Worm (Caenorhabditis elegans) whole organism, late embryonic: ENCODE data around the gene F40A3.6.
A peak's percentile ranks its signal among the peaks of the same experiment; 100 is the strongest.

ENCODE experiments used
- C08G9.2 ChIP-seq: sonication (generic microtip); optimal IDR thresholded peaks from 2 replicates; lab custom pipeline; 2016; ENCODE audit warnings: mild to moderate bottlenecking, missing genetic modification characterization, moderate library complexity, missing compliant biosample characterization
- T23F11.4 ChIP-seq: fragments of 200-800 bp; sonication (Bioruptor generic); optimal IDR thresholded peaks from 2 replicates; lab custom pipeline; 2018; ENCODE audit warnings: mild to moderate bottlenecking, missing genetic modification characterization, missing compliant biosample characterization
- Y22D7AL.16 ChIP-seq: sonication (generic microtip); optimal IDR thresholded peaks from 2 replicates; lab custom pipeline; 2016; ENCODE audit warnings: missing genetic modification characterization, missing compliant biosample characterization
- ahr-1 ChIP-seq: sonication (generic microtip); optimal IDR thresholded peaks from 2 replicates; lab custom pipeline; 2016; ENCODE audit warnings: missing genetic modification characterization, missing compliant biosample characterization
- ceh-14 ChIP-seq: sonication (generic microtip); optimal IDR thresholded peaks from 2 replicates; lab custom pipeline; 2016; ENCODE audit warnings: missing genotype, missing genetic modification characterization, missing compliant biosample characterization
- ceh-22 ChIP-seq: sonication (generic microtip); optimal IDR thresholded peaks from 2 replicates; lab custom pipeline; 2017; ENCODE audit warnings: missing biosample characterization, missing genetic modification characterization
- ceh-24 ChIP-seq: sonication (generic microtip); optimal IDR thresholded peaks from 2 replicates; lab custom pipeline; 2016; ENCODE audit warnings: mild to moderate bottlenecking, missing genetic modification characterization, missing compliant biosample characterization
- ceh-31 ChIP-seq: sonication (generic microtip); optimal IDR thresholded peaks from 2 replicates; lab custom pipeline; 2016; ENCODE audit warnings: missing genetic modification characterization, missing compliant biosample characterization
- ceh-45 ChIP-seq: fragments of 200-800 bp; sonication (Bioruptor generic); IDR thresholded peaks from 2 replicates; pipeline ENCODE4 v1.3.6; 2022; ENCODE audit warnings: missing genetic modification reagents, missing genetic modification characterization, missing compliant biosample characterization
- ceh-48 ChIP-seq: sonication (generic microtip); optimal IDR thresholded peaks from 2 replicates; lab custom pipeline; 2016; ENCODE audit warnings: missing genetic modification characterization, inconsistent platforms, missing compliant biosample characterization
- ceh-6 ChIP-seq: fragments of 200-800 bp; sonication (Bioruptor generic); optimal IDR thresholded peaks from 2 replicates; lab custom pipeline; 2018; ENCODE audit warnings: mild to moderate bottlenecking, missing genetic modification characterization, missing compliant biosample characterization
- ceh-9 ChIP-seq: sonication (generic microtip); optimal IDR thresholded peaks from 2 replicates; lab custom pipeline; 2016; ENCODE audit warnings: mild to moderate bottlenecking, missing genetic modification characterization, inconsistent platforms, missing compliant biosample characterization
- che-1 ChIP-seq: sonication (generic microtip); optimal IDR thresholded peaks from 2 replicates; lab custom pipeline; 2016; ENCODE audit warnings: mild to moderate bottlenecking, missing genetic modification characterization, missing compliant biosample characterization
- dmd-4 ChIP-seq: sonication (generic microtip); optimal IDR thresholded peaks from 2 replicates; lab custom pipeline; 2016; ENCODE audit warnings: borderline replicate concordance, missing genetic modification characterization, missing compliant biosample characterization
- dve-1 ChIP-seq: sonication (generic microtip); optimal IDR thresholded peaks from 2 replicates; lab custom pipeline; 2017; ENCODE audit warnings: antibody characterized with exemption, mild to moderate bottlenecking, missing genetic modification characterization, missing compliant biosample characterization
- elt-2 ChIP-seq: sonication (generic microtip); optimal IDR thresholded peaks from 2 replicates; lab custom pipeline; 2016; ENCODE audit warnings: missing genetic modification reagents, missing genetic modification characterization, missing compliant biosample characterization
- elt-4 ChIP-seq: sonication (generic microtip); optimal IDR thresholded peaks from 2 replicates; lab custom pipeline; 2016; ENCODE audit warnings: missing genetic modification characterization, missing compliant biosample characterization
- eyg-1 ChIP-seq: sonication (generic microtip); optimal IDR thresholded peaks from 2 replicates; lab custom pipeline; 2016; ENCODE audit warnings: missing genotype, missing genetic modification characterization, missing compliant biosample characterization
- fax-1 ChIP-seq: sonication (generic microtip); optimal IDR thresholded peaks from 2 replicates; lab custom pipeline; 2016; ENCODE audit warnings: missing genotype, missing genetic modification characterization, missing compliant biosample characterization
- fkh-10 ChIP-seq: fragments of 150-350 bp; optimal IDR thresholded peaks from 2 replicates; lab custom pipeline; 2014; ENCODE audit warnings: missing biosample characterization, missing genetic modification reagents, missing genetic modification characterization
- hlh-13 ChIP-seq: fragments of 200-800 bp; sonication (Bioruptor generic); optimal IDR thresholded peaks from 2 replicates; lab custom pipeline; 2018; ENCODE audit warnings: mild to moderate bottlenecking, missing genetic modification characterization, missing compliant biosample characterization
- hlh-30 ChIP-seq: sonication (generic microtip); optimal IDR thresholded peaks from 2 replicates; lab custom pipeline; 2017; ENCODE audit warnings: antibody characterized with exemption, missing genetic modification characterization, missing compliant biosample characterization; ENCODE audit not compliant: insufficient read depth
- hlh-8 ChIP-seq: sonication (generic microtip); optimal IDR thresholded peaks from 2 replicates; lab custom pipeline; 2016; ENCODE audit warnings: missing genotype, missing genetic modification characterization, missing compliant biosample characterization
- lin-11 ChIP-seq: fragments of 200-800 bp; sonication (Bioruptor generic); optimal IDR thresholded peaks from 2 replicates; lab custom pipeline; 2018; ENCODE audit warnings: mild to moderate bottlenecking, missing genetic modification characterization, missing compliant biosample characterization
- nhr-11 ChIP-seq: fragments of 150-350 bp; optimal IDR thresholded peaks from 2 replicates; lab custom pipeline; 2014; ENCODE audit warnings: missing biosample characterization, missing genetic modification characterization
- pag-3 ChIP-seq: sonication (generic microtip); optimal IDR thresholded peaks from 2 replicates; lab custom pipeline; 2016; ENCODE audit warnings: missing compliant biosample characterization, missing genetic modification characterization, borderline replicate concordance
- pat-9 ChIP-seq: fragments of 200-800 bp; sonication (Bioruptor generic); optimal IDR thresholded peaks from 2 replicates; lab custom pipeline; 2018; ENCODE audit warnings: mild to moderate bottlenecking, missing genetic modification characterization, moderate library complexity, missing compliant biosample characterization
- pax-1 ChIP-seq: fragments of 150-350 bp; optimal IDR thresholded peaks from 2 replicates; lab custom pipeline; 2014; ENCODE audit warnings: missing biosample characterization, missing genetic modification characterization
- pha-4 ChIP-seq: fragments of 150-350 bp; optimal IDR thresholded peaks from 2 replicates; lab custom pipeline; 2018; ENCODE audit warnings: missing biosample characterization, missing genetic modification reagents, missing genetic modification characterization
- rnt-1 ChIP-seq: sonication (generic microtip); optimal IDR thresholded peaks from 2 replicates; lab custom pipeline; 2016; ENCODE audit warnings: missing genetic modification characterization, missing compliant biosample characterization
- sox-4 ChIP-seq: sonication (generic microtip); optimal IDR thresholded peaks from 2 replicates; lab custom pipeline; 2017; ENCODE audit warnings: mild to moderate bottlenecking, missing genetic modification characterization, inconsistent platforms, missing compliant biosample characterization
- tbx-2 ChIP-seq: sonication (generic microtip); optimal IDR thresholded peaks from 2 replicates; lab custom pipeline; 2016; ENCODE audit warnings: missing genetic modification characterization, missing compliant biosample characterization
- unc-42 ChIP-seq: sonication (generic microtip); optimal IDR thresholded peaks from 2 replicates; lab custom pipeline; 2016; ENCODE audit warnings: missing genotype, missing genetic modification characterization, missing compliant biosample characterization
- unc-55 ChIP-seq: sonication (generic microtip); optimal IDR thresholded peaks from 2 replicates; lab custom pipeline; 2017; ENCODE audit warnings: missing biosample characterization, missing genetic modification reagents, missing genetic modification characterization
- zip-5 ChIP-seq: sonication (generic microtip); optimal IDR thresholded peaks from 2 replicates; lab custom pipeline; 2016; ENCODE audit warnings: missing genetic modification characterization, missing compliant biosample characterization
- ztf-16 ChIP-seq: sonication (generic microtip); optimal IDR thresholded peaks from 2 replicates; lab custom pipeline; 2017; ENCODE audit warnings: missing genetic modification characterization, missing compliant biosample characterization

The F40A3.6 gene

DNA sequence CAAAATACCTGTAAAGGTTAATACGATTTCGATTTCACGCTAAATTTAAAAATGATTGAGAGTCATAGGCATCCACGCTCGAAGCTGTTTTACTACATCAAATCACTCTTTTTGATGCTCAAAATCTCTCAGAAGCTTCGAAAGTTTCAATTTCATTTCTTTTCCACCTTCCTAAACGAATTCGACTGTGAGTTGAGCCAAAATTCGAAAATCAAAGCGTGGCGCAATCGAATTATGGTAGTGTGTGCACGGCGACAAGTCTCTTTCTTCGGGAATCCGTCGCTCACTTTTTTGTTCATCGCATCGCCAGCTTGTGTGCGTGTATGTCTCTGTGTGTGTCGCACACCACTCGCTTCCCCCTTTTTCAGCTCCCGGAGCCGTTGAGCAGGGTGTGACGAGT lies 20.7 kb downstream of the F40A3.6 start:
- TF ChIP-seq nhr-11 (no peak), unc-55 (GFP tag; lab: Kevin White, UChicago) (no peak), unc-42 (tag; lab: Kevin White, UChicago) (peak; percentile 96), fkh-10 (GFP tag; lab: Kevin White, UChicago) (peak; percentile 16)

- TF ChIP-seq elt-2 (tag; lab: Kevin White, UChicago) (no peak), dve-1 (tag; lab: Kevin White, UChicago) (no peak), dmd-4 (no peak), elt-4 (no peak), pha-4 (tag; lab: Kevin White, UChicago) (no peak), ztf-16 (tag; lab: Kevin White, UChicago) (no peak), ceh-6 (GFP tag; lab: Kevin White, UChicago) (no peak), ahr-1 (no peak), unc-55 (GFP tag; lab: Kevin White, UChicago) (no peak), ceh-31 (tag; lab: Kevin White, UChicago) (no peak), hlh-30 (tag; lab: Kevin White, UChicago) (no peak), lin-11 (tag; lab: Kevin White, UChicago) (no peak), ceh-48 (tag; lab: Kevin White, UChicago) (no peak), C08G9.2 (no peak)
Measured at ce11 chrV:7870707-7871106, 23.0 kb downstream of the F40A3.6 start, which contains the start of gene nipi-4. Gene nipi-4, minus strand, starts transcription at chrV:7870807.

DNA sequence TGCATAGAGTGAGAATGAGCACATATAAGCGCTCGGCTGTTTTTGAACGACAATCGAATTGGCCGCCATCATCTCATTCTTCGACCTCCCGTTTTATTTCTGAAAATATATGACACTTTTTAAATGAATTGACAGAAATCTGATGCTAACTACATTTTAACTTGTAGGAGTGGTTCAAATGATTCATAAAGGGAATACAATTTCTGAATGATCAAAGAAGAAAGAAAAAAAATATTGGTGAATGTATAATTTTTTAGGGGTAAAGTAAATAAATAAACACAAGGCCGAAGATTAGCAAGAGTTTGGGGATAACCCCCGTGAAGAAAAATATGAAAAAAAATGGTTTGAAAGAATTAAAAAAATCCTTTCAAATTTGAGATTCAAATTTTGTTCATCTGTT lies 29.0 kb downstream of the F40A3.6 start, which contains the start of gene C37C3.11:
Gene C37C3.11 (minus strand): TSS at position 101 of the 400 bp plus-strand sequence.
- no peak for TF ChIP-seq ceh-45 (GFP tag; lab: Robert Waterston, UW)
- TF ChIP-seq ceh-9 (tag; lab: Kevin White, UChicago) = no peak
- no peak for TF ChIP-seq rnt-1
- TF ChIP-seq dve-1 (tag; lab: Kevin White, UChicago) = no peak
- TF ChIP-seq Y22D7AL.16 = no peak
- no peak for TF ChIP-seq che-1 (tag; lab: Kevin White, UChicago)
- no peak for TF ChIP-seq T23F11.4 (GFP tag; lab: Kevin White, UChicago)
- TF ChIP-seq hlh-8 (tag; lab: Kevin White, UChicago) = no peak
- TF ChIP-seq tbx-2 (tag; lab: Kevin White, UChicago) = no peak
- TF ChIP-seq fkh-10 (GFP tag; lab: Kevin White, UChicago) = no peak
- TF ChIP-seq dmd-4 = no peak
- TF ChIP-seq ceh-24 (tag; lab: Kevin White, UChicago) = no peak
- TF ChIP-seq ceh-22 (tag; lab: Kevin White, UChicago) = no peak
- TF ChIP-seq fax-1 = no peak
- no peak for TF ChIP-seq ztf-16 (tag; lab: Kevin White, UChicago)
- TF ChIP-seq pag-3 = no peak
- no peak for TF ChIP-seq pax-1 (tag; lab: Kevin White, UChicago)
- TF ChIP-seq C08G9.2 = no peak
- no peak for TF ChIP-seq unc-42 (tag; lab: Kevin White, UChicago)
- no peak for TF ChIP-seq hlh-13 (GFP tag; lab: Kevin White, UChicago)

- TF ChIP-seq dmd-4 (no peak), ceh-48 (tag; lab: Kevin White, UChicago) (no peak)
Measured at ce11 chrV:7863020-7863523, 30.6 kb downstream of the F40A3.6 start, which contains the start of gene C37C3.10. Gene C37C3.10, minus strand, starts transcription at chrV:7863070.

- no peak for TF ChIP-seq hlh-30 (tag; lab: Kevin White, UChicago)
- no peak for TF ChIP-seq fax-1
- TF ChIP-seq ahr-1 = no peak
- no peak for TF ChIP-seq eyg-1
- TF ChIP-seq ceh-14 (tag; lab: Kevin White, UChicago) = no peak
- TF ChIP-seq sox-4 (tag; lab: Kevin White, UChicago) = no peak
- TF ChIP-seq pat-9 (tag; lab: Kevin White, UChicago) = no peak
- TF ChIP-seq zip-5 (tag; lab: Kevin White, UChicago) = no peak
Measured at ce11 chrV:7861792-7862191, 31.9 kb downstream of the F40A3.6 start, which contains the start of gene C37C3.17. Gene C37C3.17, minus strand, starts transcription at chrV:7861892.
